Worm (Caenorhabditis elegans): ENCODE data around the gene C04H5.1.

C04H5.1 gene

ce11 chrII:14507563-14507962 lies 26.5 kb upstream of the C04H5.1 start, which contains the start of the genes K10H10.7 and K10H10.10:
Gene K10H10.7, minus strand, starts transcription at chrII:14507663.
Gene K10H10.10, plus strand, starts transcription at chrII:14507766.
- TF ChIP-seq nhr-21 (tag; optimal IDR thresholded peaks at IDR 0.05) = no peak
- TF ChIP-seq ceh-82 (tag; optimal IDR thresholded peaks at IDR 0.05) = no peak

- TF ChIP-seq fos-1 (tag; optimal IDR thresholded peaks at IDR 0.05) (peak; percentile 69), egl-27 (tag; optimal IDR thresholded peaks at IDR 0.05) (no peak)
These were observed 23.9 kb upstream of the C04H5.1 start for ce11 chrII:14510162-14510561.

- TF ChIP-seq blmp-1 (tag; optimal IDR thresholded peaks at IDR 0.05; ENCODE audit: insufficient read depth) (no peak), nhr-12 (tag; optimal IDR thresholded peaks at IDR 0.05) (no peak)
These were observed 22.9 kb upstream of the C04H5.1 start, which contains the start of gene K10H10.13 for ce11 chrII:14511189-14511588. Gene K10H10.13, minus strand, starts transcription at chrII:14511289.

- no peak for TF ChIP-seq elt-3 (tag; optimal IDR thresholded peaks at IDR 0.05)
- no peak for TF ChIP-seq nhr-129 (tag; optimal IDR thresholded peaks at IDR 0.05)
- TF ChIP-seq ceh-16 (tag; optimal IDR thresholded peaks at IDR 0.05) = no peak
- no peak for TF ChIP-seq unc-62 (GFP tag; optimal IDR thresholded peaks at IDR 0.05)
- no peak for TF ChIP-seq zag-1 (tag; optimal IDR thresholded peaks at IDR 0.05)
- no peak for TF ChIP-seq mdl-1 (tag; optimal IDR thresholded peaks at IDR 0.05)
These were observed 19.1 kb upstream of the C04H5.1 start, which contains the start of gene K10H10.9 for ce11 chrII:14515017-14515416. Gene K10H10.9, minus strand, starts transcription at chrII:14515117.

ce11 chrII:14522037-14522436 lies 12.1 kb upstream of the C04H5.1 start, which contains the start of gene btb-19:
Gene btb-19, minus strand, starts transcription at chrII:14522137.
- no peak for TF ChIP-seq ztf-1 (GFP tag; conservative IDR thresholded peaks at IDR 0.05)
- no peak for TF ChIP-seq nhr-12 (tag; optimal IDR thresholded peaks at IDR 0.05)
- TF ChIP-seq blmp-1 (tag; optimal IDR thresholded peaks at IDR 0.05; ENCODE audit: insufficient read depth) = no peak
- no peak for TF ChIP-seq alr-1 (tag; optimal IDR thresholded peaks at IDR 0.05)
- no peak for TF ChIP-seq lin-39 (tag; optimal IDR thresholded peaks at IDR 0.05)
- TF ChIP-seq elt-3 (tag; optimal IDR thresholded peaks at IDR 0.05) = no peak
- no peak for TF ChIP-seq ztf-11 (tag; optimal IDR thresholded peaks at IDR 0.05)
- TF ChIP-seq lin-13 (GFP tag; optimal IDR thresholded peaks at IDR 0.05) = no peak
- TF ChIP-seq skn-1 (tag; optimal IDR thresholded peaks at IDR 0.05) = no peak
- no peak for TF ChIP-seq sem-4 (tag; optimal IDR thresholded peaks at IDR 0.05)
- TF ChIP-seq peb-1 (tag; optimal IDR thresholded peaks at IDR 0.05) = no peak
- no peak for TF ChIP-seq mab-5 (tag; optimal IDR thresholded peaks at IDR 0.05)
- TF ChIP-seq nhr-10 (tag; optimal IDR thresholded peaks at IDR 0.05) = no peak
- TF ChIP-seq aly-2 (tag; optimal IDR thresholded peaks at IDR 0.05) = no peak
- TF ChIP-seq nhr-11 (tag; optimal IDR thresholded peaks at IDR 0.05) = no peak
- no peak for TF ChIP-seq nhr-23 (tag; optimal IDR thresholded peaks at IDR 0.05)
- TF ChIP-seq fos-1 (tag; optimal IDR thresholded peaks at IDR 0.05) = no peak
- no peak for TF ChIP-seq sma-3 (GFP tag; optimal IDR thresholded peaks at IDR 0.05)

ce11 chrII:14523070-14523572 lies 11.0 kb upstream of the C04H5.1 start, which contains the start of gene btb-20:
Gene btb-20, minus strand, starts transcription at chrII:14523522.
- TF ChIP-seq zag-1 (tag; optimal IDR thresholded peaks at IDR 0.05) = no peak
- no peak for TF ChIP-seq elt-3 (tag; optimal IDR thresholded peaks at IDR 0.05)
- no peak for TF ChIP-seq nhr-21 (tag; optimal IDR thresholded peaks at IDR 0.05)
- no peak for TF ChIP-seq nhr-23 (tag; optimal IDR thresholded peaks at IDR 0.05)
- TF ChIP-seq nhr-25 (tag; optimal IDR thresholded peaks at IDR 0.05) = no peak
- no peak for TF ChIP-seq lsy-2 (tag; optimal IDR thresholded peaks at IDR 0.05)
- TF ChIP-seq mab-5 (tag; optimal IDR thresholded peaks at IDR 0.05) = no peak
- no peak for TF ChIP-seq lin-39 (tag; optimal IDR thresholded peaks at IDR 0.05)
- TF ChIP-seq Y55F3AM.14 (GFP tag; optimal IDR thresholded peaks at IDR 0.05) = no peak
- TF ChIP-seq ceh-16 (tag; optimal IDR thresholded peaks at IDR 0.05) = no peak
- TF ChIP-seq sma-9 (GFP tag; optimal IDR thresholded peaks at IDR 0.05) = no peak
- TF ChIP-seq sma-9 (tag; optimal IDR thresholded peaks at IDR 0.05) = no peak
- no peak for TF ChIP-seq sma-3 (GFP tag; optimal IDR thresholded peaks at IDR 0.05)

All from whole organism, L2 larva.